Fruit fly (Drosophila melanogaster) whole organism, embryonic: ENCODE results near the gene Acf.

Experiments used
- Abd-B ChIP-seq: fragments of 200-800 bp; sonication (Bioruptor generic); optimal IDR thresholded peaks from 2 replicates; lab custom pipeline; 2018; ENCODE audit warnings: missing biosample characterization, mild to moderate bottlenecking, missing genetic modification characterization, moderate library complexity
- B-H1 ChIP-seq: fragments of 200-800 bp; sonication (Bioruptor generic); IDR thresholded peaks from 3 replicates; pipeline ENCODE4 v1.3.6; 2022; ENCODE audit warnings: missing biosample characterization, missing genetic modification characterization
- CG10267 ChIP-seq: fragments of 200-800 bp; sonication (Bioruptor generic); optimal IDR thresholded peaks from 2 replicates; lab custom pipeline; 2018; ENCODE audit warnings: missing biosample characterization, mild to moderate bottlenecking, missing genetic modification characterization, moderate library complexity
- CG10565 ChIP-seq: fragments of 200-800 bp; sonication (Bioruptor generic); optimal IDR thresholded peaks from 3 replicates; lab custom pipeline; 2016; ENCODE audit warnings: missing biosample characterization, mild to moderate bottlenecking, missing genetic modification characterization
- CG11398 ChIP-seq: fragments of 200-800 bp; sonication (Bioruptor generic); optimal IDR thresholded peaks from 2 replicates; lab custom pipeline; 2016; ENCODE audit warnings: missing biosample characterization, missing genetic modification characterization
- CG16863 ChIP-seq: fragments of 200-800 bp; sonication (Bioruptor generic); optimal IDR thresholded peaks from 3 replicates; lab custom pipeline; 2016; ENCODE audit warnings: missing biosample characterization, missing genetic modification characterization
- CG17829 ChIP-seq: fragments of 200-800 bp; optimal IDR thresholded peaks from 2 replicates; lab custom pipeline; 2019; ENCODE audit warnings: missing biosample characterization, mild to moderate bottlenecking, missing genetic modification characterization, moderate library complexity
- CG2129 ChIP-seq: fragments of 200-800 bp; sonication (Bioruptor generic); IDR thresholded peaks from 2 replicates; pipeline ENCODE4 v1.3.6; 2022; ENCODE audit warnings: missing biosample characterization, missing genetic modification characterization; ENCODE audit not compliant: partially characterized antibody
- CG30431 ChIP-seq: fragments of 200-800 bp; sonication (Bioruptor generic); optimal IDR thresholded peaks from 2 replicates; lab custom pipeline; 2017; ENCODE audit warnings: missing biosample characterization, missing genetic modification characterization
- CG34422 ChIP-seq: fragments of 200-800 bp; sonication (Bioruptor generic); IDR thresholded peaks from 3 replicates; pipeline ENCODE4 v1.3.6; 2022; ENCODE audit warnings: missing biosample characterization, missing genetic modification characterization
- CG3847 ChIP-seq: fragments of 200-800 bp; sonication (Bioruptor generic); IDR thresholded peaks from 2 replicates; pipeline ENCODE4 v1.3.6; 2022; ENCODE audit warnings: missing biosample characterization, missing genetic modification characterization
- CG3995 ChIP-seq: fragments of 200-800 bp; sonication (Bioruptor generic); optimal IDR thresholded peaks from 3 replicates; lab custom pipeline; 2016; ENCODE audit warnings: missing biosample characterization, missing genetic modification characterization
- CG4404 ChIP-seq: fragments of 200-800 bp; sonication (Bioruptor generic); IDR thresholded peaks from 2 replicates; pipeline ENCODE4 v1.3.6; 2022; ENCODE audit warnings: missing biosample characterization, missing genetic modification characterization
- CG6175 ChIP-seq: fragments of 200-800 bp; sonication (Bioruptor generic); IDR thresholded peaks from 3 replicates; pipeline ENCODE4 v1.3.6; 2022; ENCODE audit warnings: missing biosample characterization, missing genetic modification characterization
- CG6689 ChIP-seq: fragments of 200-800 bp; sonication (Bioruptor generic); IDR thresholded peaks from 2 replicates; pipeline ENCODE4 v1.3.6; 2022; ENCODE audit warnings: missing biosample characterization, missing genetic modification characterization
- CG7786 ChIP-seq: fragments of 200-800 bp; sonication (Bioruptor generic); optimal IDR thresholded peaks from 2 replicates; lab custom pipeline; 2016; ENCODE audit warnings: missing biosample characterization, missing genetic modification characterization
- CG8089 ChIP-seq: fragments of 200-800 bp; sonication (Bioruptor generic); optimal IDR thresholded peaks from 3 replicates; lab custom pipeline; 2016; ENCODE audit warnings: missing biosample characterization, missing genetic modification characterization
- CG9727 ChIP-seq: fragments of 200-800 bp; sonication (Bioruptor generic); optimal IDR thresholded peaks from 3 replicates; lab custom pipeline; 2017; ENCODE audit warnings: missing biosample characterization, mild to moderate bottlenecking, missing genetic modification characterization
- Camta ChIP-seq: fragments of 200-800 bp; sonication (Bioruptor generic); optimal IDR thresholded peaks from 2 replicates; lab custom pipeline; 2016; ENCODE audit warnings: missing biosample characterization, missing genetic modification characterization
- Doc2 ChIP-seq: fragments of 200-800 bp; sonication (Bioruptor generic); IDR thresholded peaks from 2 replicates; pipeline ENCODE4 v1.3.6; 2022; ENCODE audit warnings: missing biosample characterization, missing genetic modification characterization
- Ets65A ChIP-seq: fragments of 200-800 bp; sonication (Bioruptor generic); peaks from one replicate; lab custom pipeline; 2016; ENCODE audit warnings: missing biosample characterization, missing genetic modification characterization
- HmgZ ChIP-seq: fragments of 200-800 bp; sonication (Bioruptor generic); optimal IDR thresholded peaks from 2 replicates; lab custom pipeline; 2018; ENCODE audit warnings: missing biosample characterization, mild to moderate bottlenecking, missing genetic modification characterization
- Hr39 ChIP-seq: fragments of >200 bp; optimal IDR thresholded peaks from 2 replicates; lab custom pipeline; 2017
- Hr78 ChIP-seq, 2 experiments: fragments of 200-800 bp in 1 of 2; fragments of >200 bp in 1 of 2; sonication (Bioruptor generic) in 1 of 2; optimal IDR thresholded peaks; 2 replicates each; lab custom pipeline; 2017 to 2019; ENCODE audit warnings: missing biosample characterization in 2 of 2, missing genetic modification characterization in 2 of 2, mild to moderate bottlenecking in 1 of 2, moderate library complexity in 1 of 2
- Med ChIP-seq: fragments of 200-800 bp; sonication (Bioruptor generic); peaks from one replicate; lab custom pipeline; 2016; ENCODE audit warnings: missing biosample characterization, missing genetic modification characterization, mild to moderate bottlenecking, inconsistent platforms, moderate library complexity
- Nf-YA ChIP-seq: fragments of 200-800 bp; sonication (Bioruptor generic); IDR thresholded peaks from 2 replicates; pipeline ENCODE4 v1.3.6; 2022; ENCODE audit warnings: missing biosample characterization, missing genetic modification characterization
- Taf1 ChIP-seq: fragments of 200-800 bp; sonication (Bioruptor generic); IDR thresholded peaks from 2 replicates; pipeline ENCODE4 v1.3.6; 2022; ENCODE audit warnings: missing biosample characterization, missing genetic modification characterization
- Tbp ChIP-seq: fragments of >200 bp; optimal IDR thresholded peaks from 2 replicates; lab custom pipeline; 2018; ENCODE audit warnings: missing biosample characterization, missing genetic modification characterization
- Xrp1 ChIP-seq: fragments of 200-800 bp; sonication (Bioruptor generic); IDR thresholded peaks from 2 replicates; pipeline ENCODE4 v1.3.6; 2022; ENCODE audit warnings: missing biosample characterization, missing genetic modification characterization
- abd-A ChIP-seq: fragments of 200-800 bp; sonication (Bioruptor generic); optimal IDR thresholded peaks from 3 replicates; lab custom pipeline; 2019; ENCODE audit warnings: missing biosample characterization, mild to moderate bottlenecking, missing genetic modification characterization, moderate library complexity
- ash1 ChIP-seq: fragments of 200-800 bp; sonication (Bioruptor generic); optimal IDR thresholded peaks from 2 replicates; lab custom pipeline; 2018; ENCODE audit warnings: missing biosample characterization, mild to moderate bottlenecking, missing genetic modification characterization
- cad ChIP-seq: fragments of >200 bp; optimal IDR thresholded peaks from 2 replicates; lab custom pipeline; 2017; ENCODE audit warnings: missing biosample characterization, missing genetic modification characterization
- crol ChIP-seq: fragments of 200-800 bp; sonication (Bioruptor generic); IDR thresholded peaks from 2 replicates; pipeline ENCODE4 v1.3.6; 2022; ENCODE audit warnings: missing biosample characterization, missing genetic modification characterization
- da ChIP-seq: fragments of 200-800 bp; sonication (Bioruptor generic); optimal IDR thresholded peaks from 2 replicates; lab custom pipeline; 2016; ENCODE audit warnings: missing biosample characterization, missing genetic modification characterization
- ems ChIP-seq: fragments of 200-800 bp; sonication (Bioruptor generic); optimal IDR thresholded peaks from 3 replicates; lab custom pipeline; 2016; ENCODE audit warnings: missing biosample characterization, missing genetic modification characterization
- ewg ChIP-seq: fragments of 200-800 bp; sonication (Bioruptor generic); optimal IDR thresholded peaks from 3 replicates; lab custom pipeline; 2017; ENCODE audit warnings: mild to moderate bottlenecking, missing biosample characterization, missing genetic modification reagents, missing genetic modification characterization
- eyg ChIP-seq: fragments of 200-800 bp; sonication (Bioruptor generic); optimal IDR thresholded peaks from 3 replicates; lab custom pipeline; 2016; ENCODE audit warnings: missing biosample characterization, missing genetic modification characterization
- gcm ChIP-seq: fragments of 200-800 bp; sonication (Bioruptor generic); optimal IDR thresholded peaks from 2 replicates; lab custom pipeline; 2019; ENCODE audit warnings: missing biosample characterization, mild to moderate bottlenecking, missing genetic modification characterization, moderate library complexity
- grau ChIP-seq: fragments of 200-800 bp; optimal IDR thresholded peaks from 3 replicates; lab custom pipeline; 2019; ENCODE audit warnings: missing biosample characterization, mild to moderate bottlenecking, missing genetic modification characterization, moderate library complexity
- jing ChIP-seq: fragments of 200-800 bp; sonication (Bioruptor generic); optimal IDR thresholded peaks from 2 replicates; lab custom pipeline; 2018; ENCODE audit warnings: missing biosample characterization, mild to moderate bottlenecking, missing genetic modification characterization
- lmd ChIP-seq: fragments of 200-800 bp; sonication (Bioruptor generic); IDR thresholded peaks from 2 replicates; pipeline ENCODE4 v1.3.6; 2022; ENCODE audit warnings: missing biosample characterization, missing genetic modification characterization
- peb ChIP-seq: fragments of 200-800 bp; sonication (Bioruptor generic); IDR thresholded peaks from 2 replicates; pipeline ENCODE4 v1.3.6; 2022; ENCODE audit warnings: missing biosample characterization, missing genetic modification characterization
- pho ChIP-seq: fragments of 200-800 bp; sonication (Bioruptor generic); optimal IDR thresholded peaks from 2 replicates; lab custom pipeline; 2016; ENCODE audit warnings: missing biosample characterization, missing genetic modification characterization
- pnt ChIP-seq: fragments of 200-800 bp; sonication (Bioruptor generic); optimal IDR thresholded peaks from 3 replicates; lab custom pipeline; 2016; ENCODE audit warnings: missing biosample characterization, missing genetic modification characterization
- schlank ChIP-seq: fragments of 200-800 bp; sonication (Bioruptor generic); optimal IDR thresholded peaks from 2 replicates; lab custom pipeline; 2018; ENCODE audit warnings: missing biosample characterization, mild to moderate bottlenecking, missing genetic modification characterization
- scrt ChIP-seq: fragments of 200-800 bp; sonication (Bioruptor generic); optimal IDR thresholded peaks from 2 replicates; lab custom pipeline; 2018; ENCODE audit warnings: missing biosample characterization, mild to moderate bottlenecking, missing genetic modification characterization, moderate library complexity
- sna ChIP-seq: fragments of 200-800 bp; sonication (Bioruptor generic); IDR thresholded peaks from 2 replicates; pipeline ENCODE4 v1.3.6; 2022; ENCODE audit warnings: missing biosample characterization, missing genetic modification characterization; ENCODE audit not compliant: partially characterized antibody
- sqz ChIP-seq: fragments of 200-800 bp; sonication (Bioruptor generic); optimal IDR thresholded peaks from 3 replicates; lab custom pipeline; 2018; ENCODE audit warnings: missing biosample characterization, mild to moderate bottlenecking, missing genetic modification characterization
- tna ChIP-seq: fragments of 200-800 bp; sonication (Bioruptor generic); IDR thresholded peaks from 2 replicates; pipeline ENCODE4 v1.3.6; 2022; ENCODE audit warnings: missing biosample characterization, missing genetic modification characterization; ENCODE audit not compliant: partially characterized antibody
- toy ChIP-seq: fragments of 200-800 bp; sonication (Bioruptor generic); IDR thresholded peaks from 2 replicates; pipeline ENCODE4 v1.3.6; 2022; ENCODE audit warnings: missing biosample characterization, missing genetic modification characterization
- trem ChIP-seq: fragments of 200-800 bp; optimal IDR thresholded peaks from 3 replicates; lab custom pipeline; 2019; ENCODE audit warnings: missing biosample characterization, mild to moderate bottlenecking, missing genetic modification characterization, moderate library complexity
- zf30C ChIP-seq: fragments of 200-800 bp; sonication (Bioruptor generic); optimal IDR thresholded peaks from 3 replicates; lab custom pipeline; 2018; ENCODE audit warnings: missing biosample characterization, mild to moderate bottlenecking, missing genetic modification characterization

Acf gene

DNA sequence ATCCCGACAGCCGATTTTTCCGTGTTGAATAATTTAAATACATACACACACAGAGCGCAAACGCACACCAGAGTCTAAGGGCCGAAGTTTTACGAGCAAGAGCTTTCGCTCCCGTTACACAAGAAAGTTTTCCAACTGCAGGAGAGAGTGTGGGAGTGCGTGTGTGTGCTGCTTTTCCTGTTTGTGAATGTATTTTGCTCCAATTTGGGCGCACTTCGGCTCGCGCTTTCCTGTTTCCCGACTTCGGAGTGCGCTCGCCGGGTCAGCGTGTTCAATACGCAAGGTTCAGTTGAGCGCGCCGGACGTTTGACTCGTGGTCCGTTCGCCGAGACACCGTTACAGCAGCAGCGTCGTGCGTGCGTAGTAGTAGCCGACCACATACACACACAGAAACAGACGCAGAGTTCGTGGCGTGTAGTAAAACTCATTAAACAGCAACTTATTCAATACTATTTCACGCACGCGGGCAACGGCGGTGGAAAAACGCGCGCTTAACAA lies 31.8 kb downstream of the Acf start (continued):
- TF ChIP-seq gcm (GFP tag; lab: Kevin White, UChicago), result no peak
- no peak for TF ChIP-seq CG6689
- TF ChIP-seq toy, result no peak
- TF ChIP-seq HmgZ, result no peak
- no peak for TF ChIP-seq CG17829
- TF ChIP-seq cad, result no peak
- no peak for TF ChIP-seq Taf1 (GFP tag; lab: Robert Waterston, UW)
- no peak for TF ChIP-seq Hr78 (GFP tag; optimal IDR thresholded peaks at IDR 0.05; lab: Kevin White, UChicago)
- peak; percentile 24; the same call in 1 of the 3 replicates for TF ChIP-seq CG34422 (GFP tag; lab: Robert Waterston, UW)
- TF ChIP-seq pho (GFP tag; lab: Kevin White, UChicago), result no peak
- TF ChIP-seq peb (GFP tag; lab: Robert Waterston, UW), result no peak
- TF ChIP-seq CG7786 (GFP tag; lab: Kevin White, UChicago), result no peak
- TF ChIP-seq ash1 (GFP tag; lab: Kevin White, UChicago), result no peak
- no peak for TF ChIP-seq CG3995 (GFP tag; lab: Kevin White, UChicago)
- no peak for TF ChIP-seq CG3847 (GFP tag; lab: Robert Waterston, UW)
- TF ChIP-seq schlank (tag; lab: Kevin White, UChicago), result no peak
- no peak for TF ChIP-seq Doc2
- TF ChIP-seq scrt (GFP tag; lab: Kevin White, UChicago), result peak; percentile 22

dm6 chr3R:31826422-31826821 lies 32.6 kb downstream of the Acf start:
- TF ChIP-seq Tbp (GFP tag; lab: Kevin White, UChicago), result no peak
- TF ChIP-seq CG2129, result no peak
- no peak for TF ChIP-seq CG3847 (GFP tag; lab: Robert Waterston, UW)
- TF ChIP-seq eyg (GFP tag; lab: Kevin White, UChicago), result no peak
- TF ChIP-seq Med (GFP tag; lab: Kevin White, UChicago), result peak; percentile 78
- no peak for TF ChIP-seq CG4404
- no peak for TF ChIP-seq ash1 (GFP tag; lab: Kevin White, UChicago)
- TF ChIP-seq Nf-YA (GFP tag; lab: Robert Waterston, UW), result no peak
- no peak for TF ChIP-seq CG9727 (GFP tag; lab: Kevin White, UChicago)
- peak; percentile 93 for TF ChIP-seq abd-A (tag; lab: Kevin White, UChicago)
- TF ChIP-seq Abd-B (GFP tag; lab: Kevin White, UChicago), result no peak
- no peak for TF ChIP-seq Xrp1 (GFP tag; lab: Robert Waterston, UW)
- TF ChIP-seq sna, result no peak
- no peak for TF ChIP-seq jing (GFP tag; lab: Kevin White, UChicago)
- TF ChIP-seq CG8089, result no peak
- TF ChIP-seq CG6175 (GFP tag; lab: Robert Waterston, UW), result no peak
- no peak for TF ChIP-seq CG11398 (GFP tag; lab: Kevin White, UChicago)
- no peak for TF ChIP-seq da (GFP tag; lab: Kevin White, UChicago)
- peak; percentile 88 for TF ChIP-seq Ets65A (GFP tag; lab: Kevin White, UChicago)
- TF ChIP-seq CG34422 (GFP tag; lab: Robert Waterston, UW), result no peak
- TF ChIP-seq CG16863 (GFP tag; lab: Kevin White, UChicago), result no peak
- TF ChIP-seq Camta (GFP tag; lab: Kevin White, UChicago), result no peak
- no peak for TF ChIP-seq CG30431 (GFP tag; lab: Kevin White, UChicago)
- no peak for TF ChIP-seq ems (GFP tag; lab: Kevin White, UChicago)
- TF ChIP-seq sqz (GFP tag; lab: Kevin White, UChicago), result no peak
- TF ChIP-seq trem (tag; lab: Kevin White, UChicago), result no peak
- no peak for TF ChIP-seq lmd (GFP tag; lab: Robert Waterston, UW)
- TF ChIP-seq Hr39 (lab: Kevin White, UChicago), result no peak
- TF ChIP-seq ewg, result no peak
- no peak for TF ChIP-seq B-H1 (GFP tag; lab: Robert Waterston, UW)
- TF ChIP-seq crol (GFP tag; lab: Robert Waterston, UW), result peak; percentile 50
- TF ChIP-seq scrt (GFP tag; lab: Kevin White, UChicago), result peak; percentile 4
- no peak for TF ChIP-seq grau (tag; lab: Kevin White, UChicago)
- no peak for TF ChIP-seq pnt (GFP tag; lab: Kevin White, UChicago)
- no peak for TF ChIP-seq CG10267
- TF ChIP-seq tna (GFP tag; lab: Robert Waterston, UW), result no peak
- no peak for TF ChIP-seq CG10565 (GFP tag; lab: Kevin White, UChicago)
- TF ChIP-seq zf30C (GFP tag; lab: Kevin White, UChicago), result no peak
